Fruit fly (Drosophila melanogaster): ENCODE measurements around the gene Ac76E.

dm6 chr3L:19931391-19931790 is 7.7 kb upstream of the Ac76E start, which contains the start of gene CG46462:
- TF ChIP-seq psq (optimal IDR thresholded peaks at IDR 0.05) (no peak), CG8478 (optimal IDR thresholded peaks at IDR 0.05) (no peak), usp (GFP tag; optimal IDR thresholded peaks at IDR 0.05) (no peak), EcR (GFP tag; optimal IDR thresholded peaks at IDR 0.05) (no peak), Dll (optimal IDR thresholded peaks at IDR 0.05) (no peak)
